Fruit fly (Drosophila melanogaster) whole organism, embryonic: ENCODE results near the gene msopa.

Experiments used
- ATbp ChIP-seq: fragments of 200-800 bp; sonication (Bioruptor generic); optimal IDR thresholded peaks from 2 replicates; lab custom pipeline; 2017; ENCODE audit warnings: missing biosample characterization, mild to moderate bottlenecking, missing genetic modification characterization, missing genetic modification reagents
- Adf1 ChIP-seq: fragments of 200-800 bp; sonication (Bioruptor generic); IDR thresholded peaks from 2 replicates; pipeline ENCODE4 v1.3.6; 2022; ENCODE audit warnings: missing biosample characterization, missing genetic modification characterization
- Asciz ChIP-seq: fragments of 200-800 bp; sonication (Bioruptor generic); optimal IDR thresholded peaks from 2 replicates; lab custom pipeline; 2017; ENCODE audit warnings: missing biosample characterization, mild to moderate bottlenecking, missing genetic modification characterization, missing genetic modification reagents
- Atf3 ChIP-seq: fragments of 200-800 bp; sonication (Bioruptor generic); optimal IDR thresholded peaks from 3 replicates; lab custom pipeline; 2016; ENCODE audit warnings: missing biosample characterization, missing genetic modification characterization
- B-H1 ChIP-seq: fragments of 200-800 bp; sonication (Bioruptor generic); IDR thresholded peaks from 3 replicates; pipeline ENCODE4 v1.3.6; 2022; ENCODE audit warnings: missing biosample characterization, missing genetic modification characterization
- Blimp-1 ChIP-seq: fragments of 200-800 bp; sonication (Bioruptor generic); optimal IDR thresholded peaks from 3 replicates; lab custom pipeline; 2018; ENCODE audit warnings: missing biosample characterization, missing genetic modification characterization, mild to moderate bottlenecking, moderate library complexity, missing genetic modification reagents
- CG10147 ChIP-seq: fragments of 200-800 bp; sonication (Bioruptor generic); optimal IDR thresholded peaks from 2 replicates; lab custom pipeline; 2019; ENCODE audit warnings: missing biosample characterization, mild to moderate bottlenecking, missing genetic modification characterization, moderate library complexity
- CG10543 ChIP-seq: fragments of 200-800 bp; sonication (Bioruptor generic); optimal IDR thresholded peaks from 3 replicates; lab custom pipeline; 2017; ENCODE audit warnings: missing biosample characterization, mild to moderate bottlenecking, missing genetic modification characterization, moderate library complexity
- CG11560 ChIP-seq: fragments of 200-800 bp; sonication (Bioruptor generic); IDR thresholded peaks from 3 replicates; pipeline ENCODE4 v1.3.6; 2022; ENCODE audit warnings: missing biosample characterization, missing genetic modification characterization
- CG12769 ChIP-seq: fragments of 200-800 bp; sonication (Bioruptor generic); optimal IDR thresholded peaks from 2 replicates; lab custom pipeline; 2019; ENCODE audit warnings: missing biosample characterization, mild to moderate bottlenecking, missing genetic modification characterization, moderate library complexity
- CG15601 ChIP-seq: fragments of 200-800 bp; sonication (Bioruptor generic); optimal IDR thresholded peaks from 3 replicates; lab custom pipeline; 2019; ENCODE audit warnings: missing biosample characterization, mild to moderate bottlenecking, missing genetic modification characterization, moderate library complexity
- CG16813 ChIP-seq: fragments of 200-800 bp; sonication (Bioruptor generic); IDR thresholded peaks from 3 replicates; pipeline ENCODE4 v1.3.6; 2022; ENCODE audit warnings: missing biosample characterization, missing genetic modification characterization; ENCODE audit not compliant: partially characterized antibody
- CG2678 ChIP-seq: fragments of 200-800 bp; sonication (Bioruptor generic); optimal IDR thresholded peaks from 3 replicates; lab custom pipeline; 2019; ENCODE audit warnings: missing biosample characterization, mild to moderate bottlenecking, missing genetic modification characterization, moderate library complexity
- CG3163 ChIP-seq: fragments of 200-800 bp; sonication (Bioruptor generic); optimal IDR thresholded peaks from 3 replicates; lab custom pipeline; 2016; ENCODE audit warnings: missing biosample characterization, missing genetic modification characterization
- CG3407 ChIP-seq: fragments of 200-800 bp; sonication (Bioruptor generic); optimal IDR thresholded peaks from 2 replicates; lab custom pipeline; 2018; ENCODE audit warnings: missing biosample characterization, mild to moderate bottlenecking, missing genetic modification characterization
- CG42726 ChIP-seq: fragments of 200-800 bp; sonication (Bioruptor generic); IDR thresholded peaks from 2 replicates; pipeline ENCODE4 v1.3.6; 2022; ENCODE audit warnings: missing biosample characterization, missing genetic modification characterization; ENCODE audit not compliant: partially characterized antibody
- Deaf1 ChIP-seq: fragments of 200-800 bp; optimal IDR thresholded peaks from 3 replicates; lab custom pipeline; 2019; ENCODE audit warnings: missing biosample characterization, mild to moderate bottlenecking, missing genetic modification characterization, moderate library complexity
- Eip74EF ChIP-seq, 2 experiments: fragments of 200-800 bp in 1 of 2; fragments of >200 bp in 1 of 2; sonication (Bioruptor generic) in 1 of 2; optimal IDR thresholded peaks; 2 replicates each; lab custom pipeline; 2017 to 2019; ENCODE audit warnings: missing biosample characterization in 2 of 2, missing genetic modification characterization in 2 of 2, mild to moderate bottlenecking in 1 of 2, moderate library complexity in 1 of 2
- Ets65A ChIP-seq: fragments of 200-800 bp; sonication (Bioruptor generic); peaks from one replicate; lab custom pipeline; 2016; ENCODE audit warnings: missing biosample characterization, missing genetic modification characterization
- Gug ChIP-seq: fragments of 200-800 bp; sonication (Bioruptor generic); IDR thresholded peaks from 4 replicates; pipeline ENCODE4 v1.3.6; 2022; ENCODE audit warnings: missing biosample characterization, missing genetic modification characterization
- HHEX ChIP-seq: fragments of 200-800 bp; sonication (Bioruptor generic); optimal IDR thresholded peaks from 3 replicates; lab custom pipeline; 2017; ENCODE audit warnings: missing biosample characterization, mild to moderate bottlenecking, missing genetic modification characterization, missing genetic modification reagents
- HLH4C ChIP-seq: fragments of 200-800 bp; sonication (Bioruptor generic); IDR thresholded peaks from 3 replicates; pipeline ENCODE4 v1.3.6; 2022; ENCODE audit warnings: missing biosample characterization, missing genetic modification characterization; ENCODE audit not compliant: partially characterized antibody
- Jarid2 ChIP-seq: fragments of 200-800 bp; sonication (Bioruptor generic); optimal IDR thresholded peaks from 3 replicates; lab custom pipeline; 2017; ENCODE audit warnings: mild to moderate bottlenecking, missing biosample characterization, missing genetic modification reagents, missing genetic modification characterization
- Lim3 ChIP-seq: fragments of 200-800 bp; sonication (Bioruptor generic); IDR thresholded peaks from 2 replicates; pipeline ENCODE4 v1.3.6; 2022; ENCODE audit warnings: missing biosample characterization, missing genetic modification characterization
- Med ChIP-seq: fragments of 200-800 bp; sonication (Bioruptor generic); peaks from one replicate; lab custom pipeline; 2016; ENCODE audit warnings: missing biosample characterization, missing genetic modification characterization, mild to moderate bottlenecking, inconsistent platforms, moderate library complexity
- Rfx ChIP-seq: fragments of 200-800 bp; sonication (Bioruptor generic); IDR thresholded peaks from 2 replicates; pipeline ENCODE4 v1.3.6; 2022; ENCODE audit warnings: missing biosample characterization, missing genetic modification characterization
- abd-A ChIP-seq: fragments of 200-800 bp; sonication (Bioruptor generic); optimal IDR thresholded peaks from 3 replicates; lab custom pipeline; 2019; ENCODE audit warnings: missing biosample characterization, mild to moderate bottlenecking, missing genetic modification characterization, moderate library complexity
- ap ChIP-seq: fragments of 200-800 bp; sonication (Bioruptor generic); IDR thresholded peaks from 2 replicates; pipeline ENCODE4 v1.3.6; 2022; ENCODE audit warnings: missing biosample characterization, missing genetic modification characterization
- az2 ChIP-seq: fragments of 200-800 bp; sonication (Bioruptor generic); optimal IDR thresholded peaks from 3 replicates; lab custom pipeline; 2016; ENCODE audit warnings: missing biosample characterization, missing genetic modification characterization
- bcd ChIP-seq: fragments of 200-800 bp; sonication (Bioruptor generic); optimal IDR thresholded peaks from 2 replicates; lab custom pipeline; 2017; ENCODE audit warnings: missing biosample characterization, mild to moderate bottlenecking, missing genetic modification characterization
- crol ChIP-seq: fragments of 200-800 bp; sonication (Bioruptor generic); IDR thresholded peaks from 2 replicates; pipeline ENCODE4 v1.3.6; 2022; ENCODE audit warnings: missing biosample characterization, missing genetic modification characterization
- fd64A ChIP-seq: fragments of 200-800 bp; sonication (Bioruptor generic); optimal IDR thresholded peaks from 3 replicates; lab custom pipeline; 2018; ENCODE audit warnings: missing biosample characterization, mild to moderate bottlenecking, missing genetic modification characterization
- insv ChIP-seq, 2 experiments: fragments of 200-800 bp; sonication (Bioruptor generic); optimal IDR thresholded peaks; 3 replicates each; lab custom pipeline; 2016 to 2018; ENCODE audit warnings: missing biosample characterization in 2 of 2, missing genetic modification characterization in 2 of 2
- inv ChIP-seq: fragments of 200-800 bp; sonication (Bioruptor generic); IDR thresholded peaks from 2 replicates; pipeline ENCODE4 v1.3.6; 2022; ENCODE audit warnings: missing biosample characterization, missing genetic modification characterization; ENCODE audit not compliant: partially characterized antibody
- lab ChIP-seq: fragments of 200-800 bp; sonication (Bioruptor generic); optimal IDR thresholded peaks from 3 replicates; lab custom pipeline; 2017; ENCODE audit warnings: missing biosample characterization, missing genetic modification characterization, mild to moderate bottlenecking, moderate library complexity, missing genetic modification reagents
- mirr ChIP-seq: fragments of 200-800 bp; sonication (Bioruptor generic); optimal IDR thresholded peaks from 3 replicates; lab custom pipeline; 2018; ENCODE audit warnings: missing biosample characterization, mild to moderate bottlenecking, missing genetic modification characterization
- nau ChIP-seq: fragments of 200-800 bp; sonication (Bioruptor generic); optimal IDR thresholded peaks from 3 replicates; lab custom pipeline; 2017; ENCODE audit warnings: missing biosample characterization, mild to moderate bottlenecking, missing genetic modification characterization, missing genetic modification reagents
- onecut ChIP-seq: fragments of 200-800 bp; sonication (Bioruptor generic); IDR thresholded peaks from 2 replicates; pipeline ENCODE4 v1.3.6; 2022; ENCODE audit warnings: missing biosample characterization, missing genetic modification characterization
- pzg ChIP-seq: fragments of 200-800 bp; sonication (Bioruptor generic); optimal IDR thresholded peaks from 3 replicates; lab custom pipeline; 2018; ENCODE audit warnings: missing biosample characterization, mild to moderate bottlenecking, missing genetic modification characterization, moderate library complexity
- scrt ChIP-seq: fragments of 200-800 bp; sonication (Bioruptor generic); optimal IDR thresholded peaks from 2 replicates; lab custom pipeline; 2018; ENCODE audit warnings: missing biosample characterization, mild to moderate bottlenecking, missing genetic modification characterization, moderate library complexity
- sd ChIP-seq: fragments of 200-800 bp; sonication (Bioruptor generic); optimal IDR thresholded peaks from 3 replicates; lab custom pipeline; 2018; ENCODE audit warnings: missing biosample characterization, mild to moderate bottlenecking, missing genetic modification characterization, moderate library complexity
- slbo ChIP-seq: fragments of 200-800 bp; sonication (Bioruptor generic); IDR thresholded peaks from 2 replicates; pipeline ENCODE4 v1.3.6; 2022; ENCODE audit warnings: missing biosample characterization, missing genetic modification characterization
- so ChIP-seq: fragments of 200-800 bp; sonication (Bioruptor generic); IDR thresholded peaks from 3 replicates; pipeline ENCODE4 v1.3.6; 2022; ENCODE audit warnings: missing biosample characterization, missing genetic modification characterization
- sr ChIP-seq: fragments of 200-800 bp; sonication (Bioruptor generic); IDR thresholded peaks from 3 replicates; pipeline ENCODE4 v1.3.6; 2022; ENCODE audit warnings: missing biosample characterization, missing genetic modification characterization
- wdn ChIP-seq: fragments of 200-800 bp; sonication (Bioruptor generic); IDR thresholded peaks from 2 replicates; pipeline ENCODE4 v1.3.6; 2022; ENCODE audit warnings: missing biosample characterization, missing genetic modification characterization

The msopa gene

DNA sequence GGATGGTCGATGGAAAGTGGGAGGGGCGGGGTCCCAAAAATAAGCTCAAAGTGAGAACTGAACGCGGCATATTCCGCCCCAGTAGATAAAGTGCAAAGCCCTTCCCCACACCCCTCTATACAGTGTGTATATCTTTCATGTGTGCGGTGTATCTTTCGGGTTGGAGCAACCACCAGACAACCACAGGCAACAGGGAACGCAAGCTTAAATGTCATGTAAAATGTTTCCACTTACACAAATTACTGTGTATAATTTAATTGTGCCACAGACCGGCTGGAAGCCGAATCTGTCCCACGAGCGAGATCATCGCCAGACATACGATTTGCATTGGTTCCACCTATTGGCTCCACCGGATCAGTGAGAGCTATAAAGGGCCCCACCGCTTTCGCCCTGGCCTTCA, at the start of gene msopa:
msopa (plus strand) TSS at position 301 of the 400 bp plus-strand sequence.
- TF ChIP-seq az2 (no peak), wdn (GFP tag; lab: Robert Waterston, UW) (no peak), Ets65A (GFP tag; lab: Kevin White, UChicago) (peak; percentile 79), insv (GFP tag; optimal IDR thresholded peaks at IDR 0.05; lab: Kevin White, UChicago) (no peak)

DNA sequence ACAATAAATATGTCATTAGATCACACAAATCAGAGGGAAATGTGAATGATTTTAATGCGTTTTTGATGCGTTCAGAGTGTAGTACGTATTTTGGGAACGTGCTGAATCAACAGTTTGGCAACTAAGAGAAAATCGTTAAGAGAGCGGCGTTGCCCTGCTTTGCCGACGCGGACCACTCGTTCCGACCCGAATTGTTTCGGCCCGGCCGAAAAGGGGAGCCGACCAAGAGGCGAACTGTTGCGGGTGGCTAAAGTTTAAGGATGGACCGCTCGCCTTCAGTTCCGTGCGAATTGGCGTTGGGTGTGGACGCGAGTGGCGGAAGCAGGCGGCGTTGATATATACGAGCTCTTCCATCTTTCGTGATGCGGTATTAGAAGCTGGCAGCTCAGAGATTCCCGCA, 47.8 kb upstream of the msopa start, which contains the start of gene Oct-TyrR:
Oct-TyrR (plus strand) TSS at position 287 of the 400 bp plus-strand sequence.
- 0 out of 4 replicates have a peak, but pooled peaks have one; percentile 5 for TF ChIP-seq Gug (GFP tag; lab: Robert Waterston, UW)
- peak; percentile 75 for TF ChIP-seq scrt (GFP tag; lab: Kevin White, UChicago)
- peak; percentile 87 for TF ChIP-seq CG3163 (GFP tag; lab: Kevin White, UChicago)
- peak; percentile 19 for TF ChIP-seq Jarid2
- peak; percentile 96 for TF ChIP-seq Deaf1 (tag; lab: Kevin White, UChicago)
- TF ChIP-seq HLH4C (GFP tag; lab: Robert Waterston, UW) = no peak

DNA sequence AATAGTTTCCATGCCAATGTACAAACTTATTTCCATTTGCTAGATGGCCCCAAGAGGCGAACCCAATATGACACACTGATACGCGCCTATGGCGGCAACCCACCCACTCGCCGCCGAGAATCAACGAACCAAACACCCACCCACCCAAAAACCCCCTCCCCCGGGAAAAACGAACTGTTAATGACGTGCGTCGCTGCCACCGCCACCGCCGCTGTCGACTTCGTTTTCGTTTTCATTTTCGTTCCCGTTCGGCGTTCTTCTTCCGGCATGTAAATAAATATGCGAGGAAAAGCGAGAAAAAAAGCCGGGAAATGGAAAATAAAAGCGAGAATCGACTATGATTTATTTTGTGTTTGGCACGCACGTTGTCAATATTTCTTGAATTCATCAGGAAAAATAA, 31.4 kb upstream of the msopa start:
- TF ChIP-seq so (GFP tag; lab: Robert Waterston, UW) = peak; percentile 53; the same call in 1 of the 3 replicates
- TF ChIP-seq sd (tag; lab: Kevin White, UChicago) = peak; percentile 60
- TF ChIP-seq Rfx (GFP tag; lab: Robert Waterston, UW) = peak; percentile 32; the same call in 1 of the 2 replicates
- no peak for TF ChIP-seq fd64A (GFP tag; lab: Kevin White, UChicago)
- TF ChIP-seq Deaf1 (tag; lab: Kevin White, UChicago) = peak; percentile 89
- TF ChIP-seq pzg (GFP tag; lab: Kevin White, UChicago) = no peak
- peak; percentile 70 for TF ChIP-seq Blimp-1 (GFP tag; lab: Kevin White, UChicago)
- TF ChIP-seq CG10543 (GFP tag; lab: Kevin White, UChicago) = peak; percentile 59
- TF ChIP-seq Eip74EF (GFP tag; optimal IDR thresholded peaks at IDR 0.05; lab: Kevin White, UChicago) = peak in 1 of 2 experiments; percentile 41
- TF ChIP-seq CG42726 = no peak
- 0 out of 2 replicates have a peak, but pooled peaks have one; percentile 7 for TF ChIP-seq slbo (GFP tag; lab: Robert Waterston, UW)
- TF ChIP-seq inv (GFP tag; lab: Robert Waterston, UW) = no peak
- TF ChIP-seq CG12769 = peak; percentile 66
- peak; percentile 7 for TF ChIP-seq mirr (GFP tag; lab: Kevin White, UChicago)
- TF ChIP-seq nau (GFP tag; lab: Kevin White, UChicago) = peak; percentile 9
- TF ChIP-seq abd-A (tag; lab: Kevin White, UChicago) = peak; percentile 83
- TF ChIP-seq CG11560 (tag; lab: Robert Waterston, UW) = no peak
- 0 out of 3 replicates have a peak, but pooled peaks have one; percentile 12 for TF ChIP-seq CG16813 (GFP tag; lab: Robert Waterston, UW)
- TF ChIP-seq crol (GFP tag; lab: Robert Waterston, UW) = peak; percentile 71
- TF ChIP-seq Adf1 (GFP tag; lab: Robert Waterston, UW) = peak; percentile 78
- TF ChIP-seq sr (GFP tag; lab: Robert Waterston, UW) = peak; percentile 97
- TF ChIP-seq, all 482 proteins: peak for 16

DNA sequence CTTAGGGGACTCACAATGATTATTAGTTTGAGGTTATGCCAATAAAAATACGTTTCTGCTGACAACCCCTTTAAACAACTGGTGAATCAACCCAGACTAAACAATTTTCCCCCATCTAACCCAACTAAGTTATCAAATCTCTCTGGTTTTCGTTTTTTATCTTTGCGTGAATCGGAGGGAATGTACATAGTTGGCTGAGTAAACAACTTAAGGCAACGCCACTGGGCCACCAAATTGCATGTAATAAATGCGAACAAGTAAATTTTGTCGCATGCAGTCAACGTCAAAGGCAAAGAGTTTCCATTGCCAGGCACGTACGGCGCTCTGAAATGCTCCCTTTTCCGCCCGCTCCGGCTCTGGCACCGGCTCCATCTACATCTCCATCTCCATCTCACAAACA, 29.2 kb upstream of the msopa start:
- TF ChIP-seq HHEX (GFP tag; lab: Kevin White, UChicago) (peak; percentile 8), CG15601 (tag; lab: Kevin White, UChicago) (no peak), Lim3 (GFP tag; lab: Robert Waterston, UW) (no peak), ap (no peak), CG10147 (no peak), onecut (GFP tag; lab: Robert Waterston, UW) (no peak), lab (GFP tag; lab: Kevin White, UChicago) (no peak), Atf3 (GFP tag; lab: Kevin White, UChicago) (no peak), B-H1 (no peak), ATbp (GFP tag; lab: Kevin White, UChicago) (peak; percentile 63), CG3407 (peak; percentile 6), Med (GFP tag; lab: Kevin White, UChicago) (peak; percentile 44), Asciz (GFP tag; lab: Kevin White, UChicago) (peak; percentile 34), bcd (no peak), Gug (GFP tag; lab: Robert Waterston, UW) (no peak), CG2678 (tag; lab: Kevin White, UChicago) (peak; percentile 26)
